Worm (Caenorhabditis elegans): ENCODE measurements around the gene F57G12.2.
A peak's percentile ranks its signal among the peaks of the same experiment; 100 is the strongest.

Gene F57G12.2

ce11 chrX:12175667-12176278 is 15.9 kb upstream of the F57G12.2 start:
- TF ChIP-seq ztf-4 (tag; optimal IDR thresholded peaks at IDR 0.05) (no peak), sma-3 (GFP tag; optimal IDR thresholded peaks at IDR 0.05) (peak; percentile 8), F13H6.1 (tag; optimal IDR thresholded peaks at IDR 0.05) (peak; percentile 62), sma-9 (GFP tag; optimal IDR thresholded peaks at IDR 0.05) (peak; percentile 10), sma-9 (tag; optimal IDR thresholded peaks at IDR 0.05) (no peak), unc-55 (GFP tag; optimal IDR thresholded peaks at IDR 0.05) (no peak)

DNA sequence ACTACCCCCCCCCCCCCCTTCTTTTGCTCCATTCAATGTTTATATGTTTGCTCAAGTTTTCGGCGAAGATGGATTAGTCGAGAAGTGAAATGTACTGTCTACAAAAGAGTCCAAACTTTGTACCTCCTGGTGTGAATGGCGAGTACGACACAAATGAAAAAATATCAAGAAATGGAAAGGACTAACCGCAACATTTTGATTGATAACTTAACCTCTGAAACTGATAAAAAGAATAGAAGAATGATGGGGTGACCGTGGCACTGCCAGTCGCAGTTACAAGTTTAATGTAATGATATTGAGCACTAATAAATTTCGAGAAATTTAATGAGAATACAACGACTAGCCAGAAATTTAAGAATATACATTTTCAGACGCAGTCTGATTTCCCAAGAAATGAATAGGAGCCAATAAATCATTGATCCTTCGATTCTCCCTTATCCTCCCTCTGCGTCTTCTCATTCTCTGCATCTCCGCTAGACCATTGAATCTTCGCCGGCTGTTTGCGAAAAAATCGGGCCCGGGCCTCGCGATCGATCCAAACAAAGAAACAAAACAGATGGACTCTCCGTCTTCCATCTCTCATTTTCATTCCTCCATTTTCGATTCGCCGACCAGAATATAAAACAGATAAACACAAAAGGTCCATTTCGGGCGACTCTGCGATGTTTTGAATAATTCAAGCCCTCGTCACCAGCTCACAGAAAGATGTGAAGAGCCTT is 15.0 kb upstream of the F57G12.2 start:
- TF ChIP-seq alr-1 (tag; optimal IDR thresholded peaks at IDR 0.05), result no peak
- peak; percentile 9 for TF ChIP-seq crh-2 (tag; optimal IDR thresholded peaks at IDR 0.05)
- peak; percentile 4 for TF ChIP-seq fos-1 (tag; optimal IDR thresholded peaks at IDR 0.05)
- TF ChIP-seq nhr-129 (tag; optimal IDR thresholded peaks at IDR 0.05), result no peak
- no peak for TF ChIP-seq ztf-1 (GFP tag; conservative IDR thresholded peaks at IDR 0.05)
- TF ChIP-seq gmeb-1 (tag; optimal IDR thresholded peaks at IDR 0.05), result no peak
- peak; percentile 63 for TF ChIP-seq sma-9 (GFP tag; optimal IDR thresholded peaks at IDR 0.05)
- no peak for TF ChIP-seq sma-9 (tag; optimal IDR thresholded peaks at IDR 0.05)
- TF ChIP-seq ZK546.5 (tag; optimal IDR thresholded peaks at IDR 0.05), result no peak

DNA sequence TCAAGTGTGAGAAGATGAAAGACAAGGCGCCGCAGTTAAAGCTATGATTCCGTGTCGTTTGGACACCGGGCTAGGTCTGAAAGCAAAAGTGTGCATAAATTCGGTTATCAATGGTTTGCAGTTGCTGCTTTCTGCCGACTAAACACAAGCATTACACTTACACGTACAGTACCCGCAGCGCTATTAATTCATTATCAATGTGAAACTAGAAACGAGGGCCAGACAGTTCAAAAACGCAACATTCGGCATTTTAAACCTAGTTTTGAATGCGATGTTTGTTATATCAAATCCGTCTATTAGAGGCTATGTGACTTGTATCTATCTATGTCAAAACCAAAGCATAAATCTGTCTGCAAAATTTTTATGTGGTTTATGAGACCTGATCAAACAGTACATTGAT is 14.1 kb upstream of the F57G12.2 start:
- TF ChIP-seq nhr-21 (tag; optimal IDR thresholded peaks at IDR 0.05) (no peak), sma-9 (GFP tag; optimal IDR thresholded peaks at IDR 0.05) (peak; percentile 40), sma-9 (tag; optimal IDR thresholded peaks at IDR 0.05) (no peak), fos-1 (tag; optimal IDR thresholded peaks at IDR 0.05) (peak; percentile 32), ztf-4 (tag; optimal IDR thresholded peaks at IDR 0.05) (no peak), sem-4 (tag; optimal IDR thresholded peaks at IDR 0.05) (no peak), crh-2 (tag; optimal IDR thresholded peaks at IDR 0.05) (no peak), elt-3 (tag; optimal IDR thresholded peaks at IDR 0.05) (no peak), elt-1 (tag; optimal IDR thresholded peaks at IDR 0.05) (no peak)

DNA sequence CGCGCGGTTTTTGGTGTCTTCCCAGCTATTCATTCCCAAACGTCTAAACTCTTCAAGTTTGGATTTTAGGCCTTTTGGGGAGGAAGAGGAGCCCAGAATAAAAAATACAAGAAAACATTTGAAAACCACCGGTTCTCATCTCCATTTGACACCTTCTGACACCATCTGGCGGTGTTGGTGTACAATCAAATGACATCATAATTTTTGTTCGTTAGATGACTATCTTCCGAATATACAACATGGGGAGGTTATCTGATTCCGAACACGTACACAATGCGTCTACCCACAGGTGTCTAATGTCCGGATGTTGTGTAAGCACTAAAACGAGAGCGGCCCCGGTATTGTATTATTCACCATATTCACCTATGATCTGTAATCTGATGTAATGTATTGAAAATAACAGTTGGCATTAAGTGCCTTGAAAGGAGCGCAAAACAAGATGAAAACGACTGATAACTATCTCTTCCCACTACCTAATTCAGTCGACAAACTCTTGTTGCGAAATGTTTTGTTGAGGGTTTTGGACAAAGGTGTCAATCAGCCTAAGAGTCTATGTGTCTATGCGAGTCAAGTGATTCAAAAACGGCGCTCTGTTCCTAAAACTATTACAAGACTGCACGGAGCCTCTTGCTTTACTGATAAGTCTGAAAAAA is 12.8 kb upstream of the F57G12.2 start:
- TF ChIP-seq blmp-1 (tag; optimal IDR thresholded peaks at IDR 0.05; ENCODE audit: insufficient read depth) (no peak), ZK546.5 (tag; optimal IDR thresholded peaks at IDR 0.05) (no peak), crh-2 (tag; optimal IDR thresholded peaks at IDR 0.05) (peak; percentile 32), mbf-1 (tag; optimal IDR thresholded peaks at IDR 0.05) (no peak), mdl-1 (tag; optimal IDR thresholded peaks at IDR 0.05) (no peak), C34F6.9 (tag; optimal IDR thresholded peaks at IDR 0.05) (no peak), alr-1 (tag; optimal IDR thresholded peaks at IDR 0.05) (no peak), sma-3 (GFP tag; optimal IDR thresholded peaks at IDR 0.05) (peak; percentile 27), mab-5 (tag; optimal IDR thresholded peaks at IDR 0.05) (no peak), nhr-129 (tag; optimal IDR thresholded peaks at IDR 0.05) (peak; percentile 54), nhr-12 (tag; optimal IDR thresholded peaks at IDR 0.05) (no peak), nhr-25 (tag; optimal IDR thresholded peaks at IDR 0.05) (peak; percentile 47), sma-9 (GFP tag; optimal IDR thresholded peaks at IDR 0.05) (peak; percentile 84), sma-9 (tag; optimal IDR thresholded peaks at IDR 0.05) (no peak), Y55F3AM.14 (GFP tag; optimal IDR thresholded peaks at IDR 0.05) (no peak), unc-55 (GFP tag; optimal IDR thresholded peaks at IDR 0.05) (no peak), elt-1 (tag; optimal IDR thresholded peaks at IDR 0.05) (peak; percentile 37), ceh-16 (tag; optimal IDR thresholded peaks at IDR 0.05) (peak; percentile 96), F13H6.1 (tag; optimal IDR thresholded peaks at IDR 0.05) (peak; percentile 27), nhr-11 (tag; optimal IDR thresholded peaks at IDR 0.05) (no peak), zag-1 (tag; optimal IDR thresholded peaks at IDR 0.05) (no peak), fos-1 (tag; optimal IDR thresholded peaks at IDR 0.05) (peak; percentile 28)

ce11 chrX:12171631-12172348 is 11.9 kb upstream of the F57G12.2 start, which contains the start of gene F57G12.1:
F57G12.1 (minus strand) TSS chrX:12171681.
- TF ChIP-seq unc-55 (GFP tag; optimal IDR thresholded peaks at IDR 0.05) (peak; percentile 87), ZK546.5 (tag; optimal IDR thresholded peaks at IDR 0.05) (no peak), elt-3 (tag; optimal IDR thresholded peaks at IDR 0.05) (no peak), blmp-1 (tag; optimal IDR thresholded peaks at IDR 0.05; ENCODE audit: insufficient read depth) (peak; percentile 23), fos-1 (tag; optimal IDR thresholded peaks at IDR 0.05) (peak; percentile 67), mdl-1 (tag; optimal IDR thresholded peaks at IDR 0.05) (peak; percentile 60 to 81), R02D3.7 (tag; optimal IDR thresholded peaks at IDR 0.05) (no peak), crh-2 (tag; optimal IDR thresholded peaks at IDR 0.05) (peak; percentile 90), ztf-4 (tag; optimal IDR thresholded peaks at IDR 0.05) (peak; percentile 52), nhr-10 (tag; optimal IDR thresholded peaks at IDR 0.05) (no peak), unc-39 (tag; optimal IDR thresholded peaks at IDR 0.05) (no peak), skn-1 (tag; optimal IDR thresholded peaks at IDR 0.05) (no peak), mab-5 (tag; optimal IDR thresholded peaks at IDR 0.05) (peak; percentile 69), sem-4 (tag; optimal IDR thresholded peaks at IDR 0.05) (peak; percentile 57), nhr-25 (tag; optimal IDR thresholded peaks at IDR 0.05) (peak; percentile 86), lsy-2 (tag; optimal IDR thresholded peaks at IDR 0.05) (peak; percentile 48 to 74), elt-1 (tag; optimal IDR thresholded peaks at IDR 0.05) (peak; percentile 36), nhr-12 (tag; optimal IDR thresholded peaks at IDR 0.05) (no peak), gmeb-1 (tag; optimal IDR thresholded peaks at IDR 0.05) (peak; percentile 51), nhr-23 (tag; optimal IDR thresholded peaks at IDR 0.05) (no peak), unc-62 (GFP tag; optimal IDR thresholded peaks at IDR 0.05) (no peak), nhr-129 (tag; optimal IDR thresholded peaks at IDR 0.05) (peak; percentile 99), Y55F3AM.14 (GFP tag; optimal IDR thresholded peaks at IDR 0.05) (peak; percentile 51), snpc-4 (tag; optimal IDR thresholded peaks at IDR 0.05) (peak; percentile 60)

All from whole organism, L2 larva.